Fruit fly (Drosophila melanogaster) whole organism, embryonic: ENCODE results near the gene msl-3.

Experiments used
- Atf6 ChIP-seq: fragments of 200-800 bp; sonication (Bioruptor generic); IDR thresholded peaks from 2 replicates; pipeline ENCODE4 v1.3.6; 2022; ENCODE audit warnings: missing biosample characterization, missing genetic modification characterization
- CG10654 ChIP-seq: fragments of 200-800 bp; sonication (Bioruptor generic); optimal IDR thresholded peaks from 2 replicates; lab custom pipeline; 2016; ENCODE audit warnings: missing biosample characterization, missing genetic modification characterization
- CG11398 ChIP-seq: fragments of 200-800 bp; sonication (Bioruptor generic); optimal IDR thresholded peaks from 2 replicates; lab custom pipeline; 2016; ENCODE audit warnings: missing biosample characterization, missing genetic modification characterization
- CG17186 ChIP-seq: fragments of 200-800 bp; sonication (Bioruptor generic); optimal IDR thresholded peaks from 3 replicates; lab custom pipeline; 2017; ENCODE audit warnings: missing biosample characterization, missing genetic modification reagents, missing genetic modification characterization
- Dll ChIP-seq: fragments of 200-800 bp; sonication (Bioruptor generic); IDR thresholded peaks from 4 replicates; pipeline ENCODE4 v1.3.6; 2022; ENCODE audit warnings: missing biosample characterization, missing genetic modification characterization; ENCODE audit not compliant: partially characterized antibody
- Eip74EF ChIP-seq, 2 experiments: fragments of 200-800 bp in 1 of 2; fragments of >200 bp in 1 of 2; sonication (Bioruptor generic) in 1 of 2; optimal IDR thresholded peaks; 2 replicates each; lab custom pipeline; 2017 to 2019; ENCODE audit warnings: missing biosample characterization in 2 of 2, missing genetic modification characterization in 2 of 2, mild to moderate bottlenecking in 1 of 2, moderate library complexity in 1 of 2
- Stat92E ChIP-seq, 3 experiments: fragments of >200 bp in 2 of 3; fragments of 200-800 bp in 1 of 3; sonication (Bioruptor generic) in 1 of 3; optimal IDR thresholded peaks; 2 replicates each; lab custom pipeline; 2017 to 2019; ENCODE audit warnings: missing biosample characterization in 3 of 3, missing genetic modification characterization in 3 of 3, mild to moderate bottlenecking in 1 of 3, moderate library complexity in 1 of 3
- gsb ChIP-seq: fragments of 200-800 bp; sonication (Bioruptor generic); IDR thresholded peaks from 2 replicates; pipeline ENCODE4 v1.3.6; 2022; ENCODE audit warnings: missing biosample characterization, missing genetic modification characterization
- pan ChIP-seq, 4 experiments: fragments of >200 bp in 3 of 4; fragments of 200-800 bp in 1 of 4; sonication (Bioruptor generic) in 1 of 4; optimal IDR thresholded peaks in 3 of 4; IDR thresholded peaks in 1 of 4; 2 replicates each; pipeline versions ENCODE4 v1.3.6 to Lab custom; 2017 to 2022; ENCODE audit warnings: missing biosample characterization in 2 of 4, missing genetic modification characterization in 2 of 4, mixed read lengths in 1 of 4
- pnt ChIP-seq: fragments of 200-800 bp; sonication (Bioruptor generic); optimal IDR thresholded peaks from 3 replicates; lab custom pipeline; 2016; ENCODE audit warnings: missing biosample characterization, missing genetic modification characterization
- psq ChIP-seq: fragments of 200-800 bp; sonication (Bioruptor generic); optimal IDR thresholded peaks from 2 replicates; lab custom pipeline; 2017; ENCODE audit warnings: missing biosample characterization, missing genetic modification characterization
- vnd ChIP-seq: fragments of 200-800 bp; sonication (Bioruptor generic); IDR thresholded peaks from 3 replicates; pipeline ENCODE4 v1.3.6; 2022; ENCODE audit warnings: missing biosample characterization, missing genetic modification characterization; ENCODE audit not compliant: partially characterized antibody

dm6 chr3L:7105693-7106092, 19.6 kb downstream of the msl-3 start:
- no peak for TF ChIP-seq CG17186 (GFP tag; lab: Kevin White, UChicago)
- no peak for TF ChIP-seq Eip74EF (GFP tag; optimal IDR thresholded peaks at IDR 0.05; lab: Kevin White, UChicago)
- TF ChIP-seq pnt = no peak
- no peak for TF ChIP-seq pan (optimal IDR thresholded peaks at IDR 0.05; lab: Kevin White, UChicago)
- TF ChIP-seq pan (GFP tag; optimal IDR thresholded peaks at IDR 0.05 in 1 of 2, IDR thresholded peaks at IDR 0.05 in 1 of 2) = peak in 1 of 2 experiments; percentile 50
- no peak for TF ChIP-seq Stat92E (GFP tag; optimal IDR thresholded peaks at IDR 0.05; lab: Kevin White, UChicago)
- no peak for TF ChIP-seq gsb
- no peak for TF ChIP-seq vnd
- TF ChIP-seq Dll (GFP tag; lab: Robert Waterston, UW) = no peak
- TF ChIP-seq psq (GFP tag; lab: Kevin White, UChicago) = no peak
- TF ChIP-seq Atf6 (GFP tag; lab: Robert Waterston, UW) = no peak
- TF ChIP-seq CG10654 = no peak
- no peak for TF ChIP-seq CG11398 (GFP tag; lab: Kevin White, UChicago)
